Worm (Caenorhabditis elegans): ENCODE measurements around the gene clec-174.

The clec-174 gene

ce11 chrIV:3899719-3900554, 41.6 kb downstream of the clec-174 start, which contains the start of gene srz-62 (continued):
- TF ChIP-seq hpl-2 (GFP tag; optimal IDR thresholded peaks at IDR 0.05): peak; percentile 5
- TF ChIP-seq ceh-82 (tag; optimal IDR thresholded peaks at IDR 0.05): no peak
- TF ChIP-seq fos-1 (tag; optimal IDR thresholded peaks at IDR 0.05): no peak
- no peak for TF ChIP-seq unc-30 (tag; optimal IDR thresholded peaks at IDR 0.05)
- TF ChIP-seq unc-86 (tag; optimal IDR thresholded peaks at IDR 0.05): no peak
- TF ChIP-seq mdl-1 (tag; optimal IDR thresholded peaks at IDR 0.05): no peak
- no peak for TF ChIP-seq dsc-1 (tag; optimal IDR thresholded peaks at IDR 0.05)

ce11 chrIV:3894770-3895169, 46.7 kb downstream of the clec-174 start, which contains the start of gene dct-8:
Gene dct-8 (plus strand): TSS chrIV:3895070.
- TF ChIP-seq blmp-1 (tag; optimal IDR thresholded peaks at IDR 0.05) (peak; percentile 40), lsy-2 (tag; optimal IDR thresholded peaks at IDR 0.05) (no peak)

- TF ChIP-seq ama-1 (optimal IDR thresholded peaks at IDR 0.05) (no peak), dsc-1 (tag; optimal IDR thresholded peaks at IDR 0.05) (peak; percentile 75), nhr-12 (tag; optimal IDR thresholded peaks at IDR 0.05) (no peak), nhr-47 (tag; optimal IDR thresholded peaks at IDR 0.05) (no peak), fos-1 (tag; optimal IDR thresholded peaks at IDR 0.05) (no peak), unc-130 (tag; optimal IDR thresholded peaks at IDR 0.05) (no peak), fkh-4 (tag; optimal IDR thresholded peaks at IDR 0.05; ENCODE audit: borderline replicate concordance) (peak; percentile 45), efl-1 (optimal IDR thresholded peaks at IDR 0.05) (no peak), efl-1 (GFP tag; optimal IDR thresholded peaks at IDR 0.05 in 1 of 2) (peak in 1 of 2 experiments; percentile 67)
Measured at ce11 chrIV:3894004-3894480, 47.5 kb downstream of the clec-174 start, which contains the start of gene F56D6.8. Gene F56D6.8 (minus strand): TSS chrIV:3894430.

- no peak for TF ChIP-seq C04F5.9 (tag; optimal IDR thresholded peaks at IDR 0.05)
- TF ChIP-seq nhr-90 (tag; optimal IDR thresholded peaks at IDR 0.05; ENCODE audit: poor library complexity): no peak
- no peak for TF ChIP-seq pax-3 (tag; optimal IDR thresholded peaks at IDR 0.05)
- TF ChIP-seq ztf-11 (tag; optimal IDR thresholded peaks at IDR 0.05): no peak
- no peak for TF ChIP-seq unc-62 (GFP tag; optimal IDR thresholded peaks at IDR 0.05)
- no peak for TF ChIP-seq nhr-71 (tag; optimal IDR thresholded peaks at IDR 0.05)
- TF ChIP-seq nhr-47 (tag; optimal IDR thresholded peaks at IDR 0.05): no peak
- no peak for TF ChIP-seq lin-13 (GFP tag; optimal IDR thresholded peaks at IDR 0.05)
- no peak for TF ChIP-seq unc-30 (tag; optimal IDR thresholded peaks at IDR 0.05)
- no peak for TF ChIP-seq isw-1 (GFP tag; IDR thresholded peaks at IDR 0.05)
- no peak for TF ChIP-seq hpl-2 (GFP tag; optimal IDR thresholded peaks at IDR 0.05)
- no peak for TF ChIP-seq ceh-90 (tag; optimal IDR thresholded peaks at IDR 0.05)
- no peak for TF ChIP-seq efl-1 (optimal IDR thresholded peaks at IDR 0.05)
- no peak for TF ChIP-seq efl-1 (GFP tag; optimal IDR thresholded peaks at IDR 0.05 in 1 of 2)
- no peak for TF ChIP-seq nhr-76 (tag; optimal IDR thresholded peaks at IDR 0.05)
- TF ChIP-seq grh-1 (GFP tag; IDR thresholded peaks at IDR 0.05): no peak
Measured at ce11 chrIV:3892027-3892426, 49.5 kb downstream of the clec-174 start, which contains the start of gene F56D6.9. Gene F56D6.9 (plus strand): TSS chrIV:3892327.

All from whole organism, L1 larva.